Worm (Caenorhabditis elegans) whole organism, L4 larva: ENCODE results near the gene Y97E10AR.6.
A peak's percentile ranks its signal among the peaks of the same experiment; 100 is the strongest.

Experiments
- F49E8.2 ChIP-seq: sonication (generic microtip); optimal IDR thresholded peaks from 2 replicates; lab custom pipeline; 2016; ENCODE audit warnings: missing compliant biosample characterization, mild to moderate bottlenecking, missing genetic modification characterization, borderline replicate concordance
- R02D3.7 ChIP-seq: fragments of 150-350 bp; sonication (generic microtip); optimal IDR thresholded peaks from 3 replicates; lab custom pipeline; 2014; ENCODE audit warnings: missing biosample characterization, missing genetic modification characterization
- T20F7.1 ChIP-seq: fragments of 200-800 bp; sonication (Bioruptor generic); optimal IDR thresholded peaks from 2 replicates; lab custom pipeline; 2018; ENCODE audit warnings: mild to moderate bottlenecking, missing genetic modification characterization, missing compliant biosample characterization
- Y105C5A.15 ChIP-seq: fragments of 200-800 bp; sonication (Bioruptor generic); IDR thresholded peaks from 2 replicates; pipeline ENCODE4 v1.3.6; 2022; ENCODE audit warnings: missing genetic modification characterization, missing compliant biosample characterization
- ZK337.2 ChIP-seq: fragments of 200-800 bp; sonication (Bioruptor generic); IDR thresholded peaks from 2 replicates; pipeline ENCODE4 v1.3.6; 2022; ENCODE audit warnings: missing genetic modification reagents, missing genetic modification characterization, missing compliant biosample characterization
- aha-1 ChIP-seq: fragments of 150-350 bp; peaks from one replicate; lab custom pipeline; 2014; ENCODE audit warnings: missing biosample characterization, missing genetic modification characterization
- arid-1 ChIP-seq: fragments of 200-800 bp; sonication (Bioruptor generic); conservative IDR thresholded peaks from 2 replicates; pipeline ENCODE4 v1.3.6; 2022; ENCODE audit warnings: missing genetic modification reagents, missing genetic modification characterization, missing compliant biosample characterization
- ceh-62 ChIP-seq: sonication (generic microtip); optimal IDR thresholded peaks from 2 replicates; lab custom pipeline; 2017; ENCODE audit warnings: missing biosample characterization, missing genetic modification characterization
- ces-1 ChIP-seq: fragments of 150-350 bp; sonication (generic microtip); optimal IDR thresholded peaks from 4 replicates; lab custom pipeline; 2014; ENCODE audit warnings: missing biosample characterization, missing genetic modification reagents, missing genetic modification characterization
- daf-12 ChIP-seq: fragments of 150-350 bp; optimal IDR thresholded peaks from 2 replicates; lab custom pipeline; 2014; ENCODE audit warnings: missing biosample characterization, missing genetic modification reagents, missing genetic modification characterization
- daf-16 ChIP-seq, 3 experiments: sonication (generic microtip); optimal IDR thresholded peaks; 2 replicates each; lab custom pipeline; 2016 to 2017; ENCODE audit warnings: missing genetic modification characterization in 3 of 3, missing genetic modification reagents in 3 of 3, mild to moderate bottlenecking in 2 of 3, missing compliant biosample characterization in 2 of 3, missing biosample characterization in 1 of 3, moderate library complexity in 1 of 3
- dpl-1 ChIP-seq: fragments of 150-350 bp; optimal IDR thresholded peaks from 2 replicates; lab custom pipeline; 2014; ENCODE audit warnings: missing biosample characterization, missing genetic modification reagents, missing genetic modification characterization
- dve-1 ChIP-seq: sonication (generic microtip); optimal IDR thresholded peaks from 2 replicates; lab custom pipeline; 2017; ENCODE audit warnings: antibody characterized with exemption, mild to moderate bottlenecking, missing genetic modification characterization, missing compliant biosample characterization; ENCODE audit not compliant: insufficient read depth
- egl-43 ChIP-seq: fragments of 200-800 bp; sonication (Bioruptor generic); IDR thresholded peaks from 2 replicates; pipeline ENCODE4 v1.3.6; 2022; ENCODE audit warnings: missing genetic modification reagents, missing genetic modification characterization, missing compliant biosample characterization
- fkh-10 ChIP-seq: fragments of 150-350 bp; optimal IDR thresholded peaks from 2 replicates; lab custom pipeline; 2014; ENCODE audit warnings: missing biosample characterization, missing genetic modification reagents, missing genetic modification characterization
- fos-1 ChIP-seq: fragments of 150-350 bp; optimal IDR thresholded peaks from 2 replicates; lab custom pipeline; 2014; ENCODE audit warnings: missing biosample characterization, missing genetic modification characterization
- hif-1 ChIP-seq, 2 experiments: sonication (generic microtip); optimal IDR thresholded peaks; 2 replicates each; lab custom pipeline; 2016 to 2017; ENCODE audit warnings: missing compliant biosample characterization in 2 of 2, missing genetic modification characterization in 2 of 2, missing genetic modification reagents in 2 of 2, missing genotype in 2 of 2, mild to moderate bottlenecking in 1 of 2
- hlh-11 ChIP-seq: fragments of 200-800 bp; sonication (Bioruptor generic); optimal IDR thresholded peaks from 2 replicates; lab custom pipeline; 2018; ENCODE audit warnings: mild to moderate bottlenecking, missing genetic modification characterization, missing compliant biosample characterization
- hlh-30 ChIP-seq: sonication (generic microtip); optimal IDR thresholded peaks from 2 replicates; lab custom pipeline; 2017; ENCODE audit warnings: antibody characterized with exemption, mild to moderate bottlenecking, missing genetic modification characterization, missing compliant biosample characterization; ENCODE audit not compliant: insufficient read depth
- hmg-1.1 ChIP-seq: fragments of 200-800 bp; sonication (Bioruptor generic); IDR thresholded peaks from 2 replicates; pipeline ENCODE4 v1.3.6; 2022; ENCODE audit warnings: missing genetic modification reagents, missing genetic modification characterization, missing compliant biosample characterization
- lin-1 ChIP-seq: fragments of 200-800 bp; sonication (Bioruptor generic); IDR thresholded peaks from 2 replicates; pipeline ENCODE4 v1.3.6; 2022; ENCODE audit warnings: missing genetic modification reagents, missing genetic modification characterization, missing compliant biosample characterization
- lin-13 ChIP-seq: fragments of 150-350 bp; optimal IDR thresholded peaks from 2 replicates; lab custom pipeline; 2014; ENCODE audit warnings: missing biosample characterization, missing genetic modification reagents, missing genetic modification characterization
- lin-39 ChIP-seq: fragments of 150-350 bp; optimal IDR thresholded peaks from 2 replicates; lab custom pipeline; 2014; ENCODE audit warnings: missing biosample characterization, missing genetic modification reagents, missing genetic modification characterization
- lsy-2 ChIP-seq, 2 experiments: fragments of 150-350 bp in 1 of 2; sonication (generic microtip) in 1 of 2; optimal IDR thresholded peaks; 2 replicates each; lab custom pipeline; 2014 to 2017; ENCODE audit warnings: missing biosample characterization in 2 of 2, missing genetic modification characterization in 2 of 2
- madf-9 ChIP-seq: fragments of 200-800 bp; sonication (Bioruptor generic); conservative IDR thresholded peaks from 2 replicates; pipeline ENCODE4 v1.3.6; 2022; ENCODE audit warnings: missing genetic modification reagents, missing genetic modification characterization, missing compliant biosample characterization
- mdl-1 ChIP-seq, 2 experiments: fragments of 150-350 bp in 1 of 2; sonication (generic microtip) in 1 of 2; optimal IDR thresholded peaks; 2 replicates each; lab custom pipeline; 2014 to 2017; ENCODE audit warnings: missing biosample characterization in 2 of 2, missing genetic modification characterization in 2 of 2
- mxl-2 ChIP-seq: fragments of 200-800 bp; sonication (Bioruptor generic); conservative IDR thresholded peaks from 2 replicates; pipeline ENCODE4 v1.3.6; 2022; ENCODE audit warnings: missing genetic modification reagents, missing genetic modification characterization, missing compliant biosample characterization
- mxl-3 ChIP-seq: fragments of 200-800 bp; sonication (Bioruptor generic); optimal IDR thresholded peaks from 2 replicates; lab custom pipeline; 2018; ENCODE audit warnings: mild to moderate bottlenecking, missing genetic modification characterization, missing compliant biosample characterization
- nhr-28 ChIP-seq: fragments of 150-350 bp; optimal IDR thresholded peaks from 2 replicates; lab custom pipeline; 2014; ENCODE audit warnings: missing biosample characterization, missing genetic modification characterization
- nhr-42 ChIP-seq: fragments of 200-800 bp; sonication (Bioruptor generic); IDR thresholded peaks from 2 replicates; pipeline ENCODE4 v1.3.6; 2022; ENCODE audit warnings: missing genetic modification characterization, missing compliant biosample characterization
- nhr-6 ChIP-seq: fragments of 150-350 bp; optimal IDR thresholded peaks from 2 replicates; lab custom pipeline; 2014; ENCODE audit warnings: missing biosample characterization, missing genetic modification characterization
- nhr-77 ChIP-seq: fragments of 150-350 bp; optimal IDR thresholded peaks from 2 replicates; lab custom pipeline; 2014; ENCODE audit warnings: missing biosample characterization, missing genetic modification characterization
- pha-4 ChIP-seq, 2 experiments: fragments of 150-350 bp in 1 of 2; fragments of 200-800 bp in 1 of 2; sonication (Bioruptor generic) in 1 of 2; IDR thresholded peaks in 1 of 2; optimal IDR thresholded peaks in 1 of 2; 2 replicates each; pipeline versions ENCODE4 v1.3.6 to Lab custom; 2014 to 2022; ENCODE audit warnings: missing genetic modification characterization in 2 of 2, missing genetic modification reagents in 2 of 2, missing biosample characterization in 1 of 2, missing compliant biosample characterization in 1 of 2
- saeg-2 ChIP-seq: fragments of 200-800 bp; sonication (Bioruptor generic); IDR thresholded peaks from 2 replicates; pipeline ENCODE4 v1.3.6; 2022; ENCODE audit warnings: missing genetic modification reagents, missing genetic modification characterization, missing compliant biosample characterization
- sdz-12 ChIP-seq: fragments of 200-800 bp; sonication (Bioruptor generic); optimal IDR thresholded peaks from 2 replicates; lab custom pipeline; 2018; ENCODE audit warnings: mild to moderate bottlenecking, missing genetic modification characterization, missing compliant biosample characterization
- set-16 ChIP-seq: fragments of 200-800 bp; sonication (Bioruptor generic); IDR thresholded peaks from 2 replicates; pipeline ENCODE4 v1.3.6; 2022; ENCODE audit warnings: missing genetic modification reagents, missing genetic modification characterization, missing compliant biosample characterization
- skn-1 ChIP-seq: fragments of 150-350 bp; optimal IDR thresholded peaks from 2 replicates; lab custom pipeline; 2014; ENCODE audit warnings: missing biosample characterization, missing genetic modification characterization
- snpc-4 ChIP-seq: fragments of 150-350 bp; optimal IDR thresholded peaks from 2 replicates; lab custom pipeline; 2014; ENCODE audit warnings: missing biosample characterization, missing genetic modification characterization
- tra-1 ChIP-seq: fragments of 200-800 bp; sonication (Bioruptor generic); IDR thresholded peaks from 2 replicates; pipeline ENCODE4 v1.3.6; 2022; ENCODE audit warnings: missing genetic modification reagents, missing genetic modification characterization, missing compliant biosample characterization
- unc-130 ChIP-seq: sonication (generic microtip); optimal IDR thresholded peaks from 2 replicates; lab custom pipeline; 2016; ENCODE audit warnings: missing genetic modification reagents, missing genetic modification characterization, missing compliant biosample characterization
- unc-62 ChIP-seq, 3 experiments: fragments of 150-350 bp in 1 of 3; sonication (generic microtip); optimal IDR thresholded peaks in 2 of 3; peaks in 1 of 3; 1 replicate in 1 of 3; 2 replicates in 2 of 3; lab custom pipeline; 2014 to 2017; ENCODE audit warnings: missing biosample characterization in 3 of 3, missing genetic modification characterization in 3 of 3, missing genetic modification reagents in 3 of 3, missing genotype in 1 of 3
- zfp-2 ChIP-seq: sonication (generic microtip); optimal IDR thresholded peaks from 2 replicates; lab custom pipeline; 2016; ENCODE audit warnings: mild to moderate bottlenecking, missing genetic modification characterization, missing compliant biosample characterization
- zfp-3 ChIP-seq: fragments of 200-800 bp; sonication (Bioruptor generic); conservative IDR thresholded peaks from 2 replicates; pipeline ENCODE4 v1.3.6; 2022; ENCODE audit warnings: missing genetic modification reagents, missing genetic modification characterization, missing compliant biosample characterization
- zip-11 ChIP-seq: fragments of 200-800 bp; sonication (Bioruptor generic); IDR thresholded peaks from 2 replicates; pipeline ENCODE4 v1.3.6; 2022; ENCODE audit warnings: missing genetic modification characterization, missing compliant biosample characterization
- ztf-7 ChIP-seq: fragments of 150-350 bp; optimal IDR thresholded peaks from 2 replicates; lab custom pipeline; 2014; ENCODE audit warnings: missing biosample characterization, missing genetic modification characterization

The Y97E10AR.6 gene

ce11 chrV:8026343-8026742, 12.6 kb upstream of the Y97E10AR.6 start, which contains the start of gene F43H9.4 (continued):
- peak; percentile 75 for TF ChIP-seq nhr-28
- TF ChIP-seq ceh-62 = no peak
- peak; percentile 51 for TF ChIP-seq hlh-11 (tag; lab: Kevin White, UChicago)
- no peak for TF ChIP-seq nhr-6
- no peak for TF ChIP-seq ces-1 (GFP tag; lab: Kevin White, UChicago)
- TF ChIP-seq mdl-1 (tag; optimal IDR thresholded peaks at IDR 0.05; lab: Kevin White, UChicago) = peak; percentile 79 to 89
- TF ChIP-seq F49E8.2 (tag; lab: Kevin White, UChicago) = no peak
- TF ChIP-seq tra-1 (GFP tag; lab: Robert Waterston, UW) = no peak

- no peak for TF ChIP-seq mdl-1 (tag; optimal IDR thresholded peaks at IDR 0.05; lab: Kevin White, UChicago)
- peak; percentile 64 for TF ChIP-seq nhr-28
- TF ChIP-seq zip-11 (GFP tag; lab: Robert Waterston, UW) = no peak
- no peak for TF ChIP-seq hmg-1.1 (GFP tag; lab: Robert Waterston, UW)
- no peak for TF ChIP-seq zfp-3 (GFP tag; lab: Robert Waterston, UW)
- peak; percentile 23 for TF ChIP-seq hlh-30
- TF ChIP-seq egl-43 (GFP tag; lab: Robert Waterston, UW) = no peak
- TF ChIP-seq daf-12 (tag; lab: Kevin White, UChicago) = no peak
- peak; percentile 83 for TF ChIP-seq ztf-7
- TF ChIP-seq hif-1 (tag; optimal IDR thresholded peaks at IDR 0.05; lab: Kevin White, UChicago) = peak in 1 of 2 experiments; percentile 43
These were observed 11.5 kb upstream of the Y97E10AR.6 start for ce11 chrV:8025259-8025658.

- peak; percentile 83 for TF ChIP-seq R02D3.7 (tag; lab: Kevin White, UChicago)
- TF ChIP-seq lin-1 = no peak
- TF ChIP-seq aha-1 = peak; percentile 56
- TF ChIP-seq daf-16 (GFP tag; optimal IDR thresholded peaks at IDR 0.05; lab: Kevin White, UChicago) = no peak
- no peak for TF ChIP-seq daf-16 (tag; optimal IDR thresholded peaks at IDR 0.05; lab: Kevin White, UChicago)
- no peak for TF ChIP-seq lin-13 (GFP tag; lab: Kevin White, UChicago)
- TF ChIP-seq mxl-3 = no peak
- no peak for TF ChIP-seq F49E8.2 (tag; lab: Kevin White, UChicago)
- TF ChIP-seq madf-9 (GFP tag; lab: Robert Waterston, UW) = no peak
- TF ChIP-seq nhr-42 (GFP tag; lab: Robert Waterston, UW) = no peak
- no peak for TF ChIP-seq lin-39 (tag; lab: Kevin White, UChicago)
- no peak for TF ChIP-seq tra-1 (GFP tag; lab: Robert Waterston, UW)
- TF ChIP-seq dve-1 (tag; lab: Kevin White, UChicago) = no peak
- no peak for TF ChIP-seq nhr-77 (tag; lab: Kevin White, UChicago)
- TF ChIP-seq pha-4 (GFP tag; IDR thresholded peaks at IDR 0.05; lab: Robert Waterston, UW) = no peak
- no peak for TF ChIP-seq pha-4 (tag; optimal IDR thresholded peaks at IDR 0.05; lab: Kevin White, UChicago)
- no peak for TF ChIP-seq ZK337.2 (GFP tag; lab: Robert Waterston, UW)
- TF ChIP-seq fos-1 = no peak
- TF ChIP-seq saeg-2 (GFP tag; lab: Robert Waterston, UW) = no peak
- TF ChIP-seq Y105C5A.15 = no peak
- no peak for TF ChIP-seq T20F7.1 (GFP tag; lab: Kevin White, UChicago)
- TF ChIP-seq ceh-62 = no peak
- TF ChIP-seq set-16 (GFP tag; lab: Robert Waterston, UW) = no peak
- no peak for TF ChIP-seq zfp-2
- TF ChIP-seq sdz-12 (GFP tag; lab: Kevin White, UChicago) = no peak
- no peak for TF ChIP-seq unc-130
- no peak for TF ChIP-seq skn-1
- TF ChIP-seq nhr-28 = no peak
- TF ChIP-seq arid-1 (GFP tag; lab: Robert Waterston, UW) = no peak
- TF ChIP-seq unc-62 (GFP tag; optimal IDR thresholded peaks at IDR 0.05 in 1 of 2; lab: Kevin White, UChicago) = peak in 1 of 2 experiments; percentile 46
- no peak for TF ChIP-seq unc-62 (tag; optimal IDR thresholded peaks at IDR 0.05; lab: Kevin White, UChicago)
- TF ChIP-seq zip-11 (GFP tag; lab: Robert Waterston, UW) = no peak
- no peak for TF ChIP-seq ces-1 (GFP tag; lab: Kevin White, UChicago)
- TF ChIP-seq fkh-10 (GFP tag; lab: Kevin White, UChicago) = no peak
- peak in 1 of 2 experiments; percentile 87 for TF ChIP-seq lsy-2 (tag; optimal IDR thresholded peaks at IDR 0.05; lab: Kevin White, UChicago)
- TF ChIP-seq dpl-1 (GFP tag; lab: Kevin White, UChicago) = peak; percentile 38
- no peak for TF ChIP-seq snpc-4 (tag; lab: Kevin White, UChicago)
- no peak for TF ChIP-seq mxl-2 (GFP tag; lab: Robert Waterston, UW)
These were observed 11.0 kb upstream of the Y97E10AR.6 start, which contains the start of gene F43H9.3 for ce11 chrV:8024752-8025151. TSS of gene F43H9.3 (minus strand) at chrV:8024940.
